Worm (Caenorhabditis elegans) whole organism, L2 larva: Measurements from ENCODE around the gene vit-5.

Experiments
- alr-1 ChIP-seq: fragments of 150-350 bp; optimal IDR thresholded peaks from 2 replicates; lab custom pipeline; 2014; ENCODE audit warnings: missing biosample characterization, missing genetic modification characterization
- ceh-82 ChIP-seq: fragments of 150-350 bp; optimal IDR thresholded peaks from 2 replicates; lab custom pipeline; 2014; ENCODE audit warnings: missing biosample characterization, missing genetic modification characterization
- egl-27 ChIP-seq: sonication (generic microtip); optimal IDR thresholded peaks from 3 replicates; lab custom pipeline; 2017; ENCODE audit warnings: missing biosample characterization, missing genetic modification reagents, missing genetic modification characterization
- fos-1 ChIP-seq: fragments of 150-350 bp; optimal IDR thresholded peaks from 2 replicates; lab custom pipeline; 2014; ENCODE audit warnings: missing biosample characterization, missing genetic modification characterization
- lin-11 ChIP-seq: fragments of 150-350 bp; sonication (generic microtip); optimal IDR thresholded peaks from 2 replicates; lab custom pipeline; 2014; ENCODE audit warnings: missing biosample characterization, missing genetic modification characterization, inconsistent platforms, mixed read lengths
- nhr-25 ChIP-seq: fragments of 150-350 bp; sonication (generic microtip); optimal IDR thresholded peaks from 3 replicates; lab custom pipeline; 2014; ENCODE audit warnings: missing biosample characterization, missing genetic modification characterization
- nhr-6 ChIP-seq: fragments of 150-350 bp; optimal IDR thresholded peaks from 2 replicates; lab custom pipeline; 2014; ENCODE audit warnings: missing biosample characterization, missing genetic modification characterization
- nhr-77 ChIP-seq: fragments of 150-350 bp; optimal IDR thresholded peaks from 2 replicates; lab custom pipeline; 2014; ENCODE audit warnings: missing biosample characterization, missing genetic modification characterization
- peb-1 ChIP-seq: fragments of 150-350 bp; optimal IDR thresholded peaks from 2 replicates; lab custom pipeline; 2014; ENCODE audit warnings: missing biosample characterization, missing genetic modification characterization
- unc-62 ChIP-seq: fragments of 150-350 bp; optimal IDR thresholded peaks from 2 replicates; lab custom pipeline; 2014; ENCODE audit warnings: missing biosample characterization, missing genetic modification reagents, missing genetic modification characterization
- ztf-1 ChIP-seq: fragments of 200-800 bp; sonication (Bioruptor generic); conservative IDR thresholded peaks from 2 replicates; pipeline ENCODE4 v1.3.6; 2022; ENCODE audit warnings: missing genetic modification characterization, missing compliant biosample characterization
- ztf-11 ChIP-seq: sonication (generic microtip); optimal IDR thresholded peaks from 2 replicates; lab custom pipeline; 2017; ENCODE audit warnings: missing biosample characterization, missing genetic modification characterization

DNA sequence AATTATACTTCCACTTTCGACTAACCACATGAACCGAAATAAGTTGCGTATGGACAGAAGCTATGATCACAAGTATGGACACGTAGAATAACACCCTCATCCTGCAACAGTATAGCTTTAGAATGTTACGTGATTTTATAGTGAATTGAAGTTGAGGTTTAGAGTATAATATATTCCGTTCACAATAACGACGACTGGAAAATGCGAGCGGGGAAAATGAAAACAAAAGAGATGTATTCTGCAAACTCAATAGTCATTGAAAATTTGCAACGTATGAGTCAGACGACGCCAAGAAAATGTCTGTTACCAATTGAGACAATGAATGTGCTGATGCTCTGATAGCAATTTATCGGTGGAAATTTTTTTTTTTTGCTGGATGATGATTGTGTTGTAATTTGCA, 17.9 kb upstream of the vit-5 start, which contains the start of gene acp-1:
- TF ChIP-seq ceh-82 (tag; lab: Kevin White, UChicago) (no peak), nhr-77 (no peak), unc-62 (GFP tag; lab: Kevin White, UChicago) (no peak), nhr-25 (tag; lab: Kevin White, UChicago) (no peak), lin-11 (no peak), peb-1 (no peak), alr-1 (tag; lab: Kevin White, UChicago) (no peak), fos-1 (no peak), ztf-11 (no peak), ztf-1 (no peak), egl-27 (tag; lab: Kevin White, UChicago) (no peak), nhr-6 (tag; lab: Kevin White, UChicago) (no peak)
